Fruit fly (Drosophila melanogaster): ENCODE results near the gene CG1638.
A peak's percentile ranks its signal among the peaks of the same experiment; 100 is the strongest.

The CG1638 gene

dm6 chr3R:31592256-31592879 lies 2.0 kb downstream of the CG1638 start, which contains the start of gene CG1774:
Gene CG1774, plus strand, starts transcription at chr3R:31592803.
- TF ChIP-seq CG17801 (GFP tag; optimal IDR thresholded peaks at IDR 0.05; ENCODE audit: partially characterized antibody): peak; percentile 96

- TF ChIP-seq CG17801 (GFP tag; optimal IDR thresholded peaks at IDR 0.05; ENCODE audit: partially characterized antibody): peak; percentile 31
These were observed 5.9 kb downstream of the CG1638 start, which contains the start of gene RpL6 for dm6 chr3R:31596071-31596883. Gene RpL6, minus strand, starts transcription at chr3R:31596204.

- TF ChIP-seq CG17801 (GFP tag; optimal IDR thresholded peaks at IDR 0.05; ENCODE audit: partially characterized antibody): no peak
These were observed 7.5 kb downstream of the CG1638 start for dm6 chr3R:31597736-31598431.

dm6 chr3R:31599538-31600313 lies 9.3 kb downstream of the CG1638 start:
- TF ChIP-seq CG17801 (GFP tag; optimal IDR thresholded peaks at IDR 0.05; ENCODE audit: partially characterized antibody): no peak

dm6 chr3R:31603246-31603645 lies 12.9 kb downstream of the CG1638 start:
- no peak for TF ChIP-seq CG17801 (GFP tag; optimal IDR thresholded peaks at IDR 0.05; ENCODE audit: partially characterized antibody)

dm6 chr3R:31603655-31604054 lies 13.3 kb downstream of the CG1638 start:
- TF ChIP-seq CG17801 (GFP tag; optimal IDR thresholded peaks at IDR 0.05; ENCODE audit: partially characterized antibody): no peak

- no peak for TF ChIP-seq CG17801 (GFP tag; optimal IDR thresholded peaks at IDR 0.05; ENCODE audit: partially characterized antibody)
These were observed 14.2 kb downstream of the CG1638 start for dm6 chr3R:31604409-31605116.

- TF ChIP-seq CG17801 (GFP tag; optimal IDR thresholded peaks at IDR 0.05; ENCODE audit: partially characterized antibody): no peak
These were observed 14.7 kb downstream of the CG1638 start for dm6 chr3R:31605117-31605432.

- TF ChIP-seq CG17801 (GFP tag; optimal IDR thresholded peaks at IDR 0.05; ENCODE audit: partially characterized antibody): no peak
These were observed 15.4 kb downstream of the CG1638 start for dm6 chr3R:31605790-31606189.

- TF ChIP-seq CG17801 (GFP tag; optimal IDR thresholded peaks at IDR 0.05; ENCODE audit: partially characterized antibody): peak; percentile 42
These were observed 16.1 kb downstream of the CG1638 start for dm6 chr3R:31606242-31607143.

dm6 chr3R:31607287-31607849 lies 17.0 kb downstream of the CG1638 start:
- no peak for TF ChIP-seq CG17801 (GFP tag; optimal IDR thresholded peaks at IDR 0.05; ENCODE audit: partially characterized antibody)

dm6 chr3R:31608030-31608429 lies 17.6 kb downstream of the CG1638 start:
- TF ChIP-seq CG17801 (GFP tag; optimal IDR thresholded peaks at IDR 0.05; ENCODE audit: partially characterized antibody): no peak

Data from ovary, adult (tissue).